Fruit fly (Drosophila melanogaster): Measurements from ENCODE around the gene CG2076.

DNA sequence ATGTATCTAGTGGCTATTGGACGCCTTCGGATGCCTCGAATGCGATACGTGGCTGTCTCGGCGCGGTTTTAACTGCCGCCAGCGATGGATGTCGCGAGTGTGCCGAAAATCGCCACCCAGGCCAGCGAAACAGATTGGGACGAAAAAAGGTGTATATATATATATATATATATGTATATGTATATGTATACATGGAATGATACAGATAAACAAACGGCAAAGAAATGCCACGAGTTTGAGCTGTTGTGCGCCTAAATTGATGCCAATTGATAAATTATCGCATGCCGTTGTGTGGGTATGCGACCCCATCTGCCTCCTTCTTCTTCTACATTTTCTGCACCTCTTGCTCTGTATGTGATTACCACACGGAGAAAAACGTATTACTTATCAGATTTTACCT lies 30.5 kb upstream of the CG2076 start, which contains the start of gene CG1545:
- TF ChIP-seq Met (GFP tag; optimal IDR thresholded peaks at IDR 0.05) (no peak), CG9139 (GFP tag; optimal IDR thresholded peaks at IDR 0.05) (no peak), CG8119 (GFP tag; IDR thresholded peaks at IDR 0.05) (no peak), Hr38 (GFP tag; optimal IDR thresholded peaks at IDR 0.05) (no peak), topi (GFP tag; optimal IDR thresholded peaks at IDR 0.05) (no peak), achi (GFP tag; optimal IDR thresholded peaks at IDR 0.05) (no peak), Ets21C (GFP tag; optimal IDR thresholded peaks at IDR 0.05) (no peak), pdm3 (GFP tag; optimal IDR thresholded peaks at IDR 0.05) (no peak), spab (GFP tag; optimal IDR thresholded peaks at IDR 0.05) (no peak), CG7368 (GFP tag; optimal IDR thresholded peaks at IDR 0.05) (no peak), Ets96B (tag; optimal IDR thresholded peaks at IDR 0.05) (no peak), Blimp-1 (GFP tag; optimal IDR thresholded peaks at IDR 0.05) (no peak), Lpt (GFP tag; optimal IDR thresholded peaks at IDR 0.05) (no peak), CG32006 (GFP tag; optimal IDR thresholded peaks at IDR 0.05) (no peak)

Data from whole organism, prepupa.